Worm (Caenorhabditis elegans) whole organism, L1 larva: Measurements from ENCODE around the gene pho-1.

Experiments used
- Y116A8C.19 ChIP-seq: sonication (generic microtip); optimal IDR thresholded peaks from 2 replicates; lab custom pipeline; 2016; ENCODE audit warnings: missing compliant biosample characterization, missing genetic modification characterization, borderline replicate concordance
- alr-1 ChIP-seq: fragments of 200-800 bp; sonication (Bioruptor generic); optimal IDR thresholded peaks from 2 replicates; lab custom pipeline; 2018; ENCODE audit warnings: borderline replicate concordance, mild to moderate bottlenecking, missing genetic modification characterization, missing compliant biosample characterization
- aly-2 ChIP-seq: fragments of 150-350 bp; optimal IDR thresholded peaks from 2 replicates; lab custom pipeline; 2014; ENCODE audit warnings: missing biosample characterization, missing genetic modification characterization
- ceh-8 ChIP-seq: fragments of 200-800 bp; sonication (Bioruptor generic); optimal IDR thresholded peaks from 2 replicates; lab custom pipeline; 2018; ENCODE audit warnings: mild to moderate bottlenecking, missing genetic modification characterization, moderate library complexity, missing compliant biosample characterization
- ceh-88 ChIP-seq: fragments of 200-800 bp; sonication (Bioruptor generic); IDR thresholded peaks from 2 replicates; pipeline ENCODE4 v1.3.6; 2022; ENCODE audit warnings: missing genetic modification characterization, missing compliant biosample characterization
- ces-1 ChIP-seq: fragments of 150-350 bp; optimal IDR thresholded peaks from 2 replicates; lab custom pipeline; 2014; ENCODE audit warnings: missing biosample characterization, missing genetic modification reagents, missing genetic modification characterization
- dsc-1 ChIP-seq: sonication (generic microtip); optimal IDR thresholded peaks from 2 replicates; lab custom pipeline; 2016; ENCODE audit warnings: mild to moderate bottlenecking, missing genetic modification characterization, missing compliant biosample characterization
- efl-1 ChIP-seq, 4 experiments: fragments of 150-350 bp; optimal IDR thresholded peaks in 3 of 4; peaks in 1 of 4; 1 replicate in 1 of 4; 2 replicates in 3 of 4; lab custom pipeline; 2014; ENCODE audit warnings: missing biosample characterization in 2 of 4, missing genetic modification characterization in 2 of 4, missing genetic modification reagents in 2 of 4
- egl-27 ChIP-seq, 2 experiments: fragments of 150-350 bp in 1 of 2; sonication (generic microtip); optimal IDR thresholded peaks; 3 replicates each; lab custom pipeline; 2017 to 2018; ENCODE audit warnings: missing biosample characterization in 2 of 2, missing genetic modification characterization in 2 of 2, missing genetic modification reagents in 2 of 2
- elt-2 ChIP-seq: sonication (generic microtip); optimal IDR thresholded peaks from 2 replicates; lab custom pipeline; 2016; ENCODE audit warnings: missing genetic modification characterization, mild to moderate bottlenecking, inconsistent platforms, missing compliant biosample characterization, missing genetic modification reagents
- elt-3 ChIP-seq, 6 experiments: fragments of 150-350 bp in 1 of 6; sonication (generic microtip); optimal IDR thresholded peaks; 2 replicates each; lab custom pipeline; 2017 to 2018; ENCODE audit warnings: missing biosample characterization in 6 of 6, missing genetic modification characterization in 6 of 6, inconsistent platforms in 1 of 6
- fkh-8 ChIP-seq: sonication (generic microtip); optimal IDR thresholded peaks from 2 replicates; lab custom pipeline; 2016; ENCODE audit warnings: mild to moderate bottlenecking, missing genetic modification characterization, missing compliant biosample characterization
- fos-1 ChIP-seq: fragments of 150-350 bp; optimal IDR thresholded peaks from 2 replicates; lab custom pipeline; 2014; ENCODE audit warnings: missing biosample characterization, missing genetic modification characterization
- hlh-17 ChIP-seq: fragments of 200-800 bp; sonication (Bioruptor generic); optimal IDR thresholded peaks from 2 replicates; lab custom pipeline; 2018; ENCODE audit warnings: missing genetic modification characterization, mild to moderate bottlenecking, missing compliant biosample characterization, moderate library complexity, borderline replicate concordance
- isw-1 ChIP-seq: fragments of 200-800 bp; sonication (Bioruptor generic); IDR thresholded peaks from 2 replicates; pipeline ENCODE4 v1.3.6; 2022; ENCODE audit warnings: missing genetic modification characterization, missing compliant biosample characterization
- lin-14 ChIP-seq: fragments of 200-800 bp; sonication (Bioruptor generic); optimal IDR thresholded peaks from 2 replicates; lab custom pipeline; 2018; ENCODE audit warnings: mild to moderate bottlenecking, missing genetic modification characterization, moderate library complexity, missing compliant biosample characterization
- lin-35 ChIP-seq, 2 experiments: fragments of 150-350 bp; optimal IDR thresholded peaks; 2 replicates each; lab custom pipeline; 2014; ENCODE audit warnings: missing biosample characterization in 2 of 2, missing genetic modification characterization in 2 of 2, missing genetic modification reagents in 2 of 2
- lin-39 ChIP-seq: fragments of 150-350 bp; optimal IDR thresholded peaks from 2 replicates; lab custom pipeline; 2014; ENCODE audit warnings: missing biosample characterization, missing genetic modification reagents, missing genetic modification characterization
- mab-9 ChIP-seq: fragments of 200-800 bp; sonication (Bioruptor generic); IDR thresholded peaks from 2 replicates; pipeline ENCODE4 v1.3.6; 2022; ENCODE audit warnings: missing genetic modification reagents, missing genetic modification characterization, missing compliant biosample characterization
- mdl-1 ChIP-seq, 2 experiments: fragments of 150-350 bp; optimal IDR thresholded peaks; 2 replicates each; lab custom pipeline; 2014 to 2017; ENCODE audit warnings: missing biosample characterization in 2 of 2, missing genetic modification characterization in 2 of 2, inconsistent platforms in 1 of 2
- nhr-19 ChIP-seq: fragments of 200-800 bp; sonication (Bioruptor generic); conservative IDR thresholded peaks from 2 replicates; pipeline ENCODE4 v1.3.6; 2022; ENCODE audit warnings: missing genetic modification characterization, missing compliant biosample characterization
- nhr-20 ChIP-seq: sonication (generic microtip); optimal IDR thresholded peaks from 2 replicates; lab custom pipeline; 2016; ENCODE audit warnings: mild to moderate bottlenecking, missing genetic modification characterization, missing compliant biosample characterization
- nhr-28 ChIP-seq: fragments of 150-350 bp; optimal IDR thresholded peaks from 2 replicates; lab custom pipeline; 2014; ENCODE audit warnings: missing biosample characterization, missing genetic modification characterization
- nhr-47 ChIP-seq: sonication (generic microtip); optimal IDR thresholded peaks from 2 replicates; lab custom pipeline; 2016; ENCODE audit warnings: mild to moderate bottlenecking, missing genetic modification characterization, moderate library complexity, missing compliant biosample characterization
- nhr-84 ChIP-seq: sonication (generic microtip); optimal IDR thresholded peaks from 2 replicates; lab custom pipeline; 2017; ENCODE audit warnings: missing biosample characterization, missing genetic modification characterization
- nhr-85 ChIP-seq: sonication (generic microtip); peaks from one replicate; lab custom pipeline; 2016; ENCODE audit warnings: missing genetic modification characterization, inconsistent platforms, missing compliant biosample characterization
- nhr-90 ChIP-seq: sonication (generic microtip); optimal IDR thresholded peaks from 2 replicates; lab custom pipeline; 2016; ENCODE audit warnings: mild to moderate bottlenecking, missing genetic modification characterization, missing compliant biosample characterization; ENCODE audit not compliant: poor library complexity
- pax-3 ChIP-seq: fragments of 200-800 bp; sonication (Bioruptor generic); optimal IDR thresholded peaks from 2 replicates; lab custom pipeline; 2018; ENCODE audit warnings: mild to moderate bottlenecking, missing genetic modification characterization, moderate library complexity, missing compliant biosample characterization
- snu-23 ChIP-seq: sonication (generic microtip); optimal IDR thresholded peaks from 2 replicates; lab custom pipeline; 2016; ENCODE audit warnings: missing genetic modification characterization, missing compliant biosample characterization
- tbx-2 ChIP-seq: sonication (generic microtip); optimal IDR thresholded peaks from 2 replicates; lab custom pipeline; 2016; ENCODE audit warnings: missing genetic modification characterization, missing compliant biosample characterization
- unc-130 ChIP-seq: fragments of 150-350 bp; optimal IDR thresholded peaks from 2 replicates; lab custom pipeline; 2017; ENCODE audit warnings: missing biosample characterization, missing genetic modification characterization, inconsistent platforms
- xbp-1 ChIP-seq: sonication (generic microtip); optimal IDR thresholded peaks from 2 replicates; lab custom pipeline; 2016; ENCODE audit warnings: missing genetic modification characterization, missing compliant biosample characterization
- zip-4 ChIP-seq: fragments of 200-800 bp; sonication (Bioruptor generic); optimal IDR thresholded peaks from 2 replicates; lab custom pipeline; 2018; ENCODE audit warnings: mild to moderate bottlenecking, missing genetic modification characterization, moderate library complexity, missing compliant biosample characterization
- ztf-11 ChIP-seq, 2 experiments: sonication (generic microtip); optimal IDR thresholded peaks; 2 replicates each; lab custom pipeline; 2016 to 2017; ENCODE audit warnings: missing genetic modification characterization in 2 of 2, missing biosample characterization in 1 of 2, missing compliant biosample characterization in 1 of 2
- ztf-4 ChIP-seq: fragments of 150-350 bp; optimal IDR thresholded peaks from 2 replicates; lab custom pipeline; 2014; ENCODE audit warnings: missing biosample characterization, missing genetic modification characterization

Gene pho-1

ce11 chrII:5235758-5236157 is at the start of gene pho-1:
Gene pho-1, minus strand, starts transcription at chrII:5235846.
- TF ChIP-seq nhr-84 (tag; lab: Kevin White, UChicago) = no peak
- peak; percentile 62 for TF ChIP-seq elt-2
- TF ChIP-seq efl-1 (optimal IDR thresholded peaks at IDR 0.05; lab: Kevin White, UChicago) = no peak
- peak in 1 of 2 experiments; percentile 29 for TF ChIP-seq efl-1 (GFP tag; optimal IDR thresholded peaks at IDR 0.05 in 1 of 2; lab: Kevin White, UChicago)

- no peak for TF ChIP-seq nhr-19 (GFP tag; lab: Robert Waterston, UW)
- TF ChIP-seq nhr-20 (tag; lab: Kevin White, UChicago) = no peak
- TF ChIP-seq nhr-28 (tag; lab: Kevin White, UChicago) = no peak
- no peak for TF ChIP-seq unc-130
- TF ChIP-seq Y116A8C.19 = no peak
- no peak for TF ChIP-seq tbx-2 (tag; lab: Kevin White, UChicago)
- TF ChIP-seq lin-14 (GFP tag; lab: Kevin White, UChicago) = no peak
- no peak for TF ChIP-seq egl-27 (tag; optimal IDR thresholded peaks at IDR 0.05; lab: Kevin White, UChicago)
- no peak for TF ChIP-seq ceh-8
- no peak for TF ChIP-seq ztf-11 (tag; optimal IDR thresholded peaks at IDR 0.05; lab: Kevin White, UChicago)
- no peak for TF ChIP-seq zip-4 (GFP tag; lab: Kevin White, UChicago)
- no peak for TF ChIP-seq aly-2 (tag; lab: Kevin White, UChicago)
- no peak for TF ChIP-seq fkh-8 (tag; lab: Kevin White, UChicago)
- TF ChIP-seq lin-35 (GFP tag; optimal IDR thresholded peaks at IDR 0.05; lab: Kevin White, UChicago) = no peak
- TF ChIP-seq, all 84 proteins: peak for 0
Observed at ce11 chrII:5285029-5285428, 49.4 kb upstream of the pho-1 start, which contains the start of gene gur-5. Gene gur-5, plus strand, starts transcription at chrII:5285329.

- TF ChIP-seq nhr-84 (tag; lab: Kevin White, UChicago) (no peak), snu-23 (peak; percentile 10), alr-1 (tag; lab: Kevin White, UChicago) (no peak), ceh-88 (GFP tag; lab: Robert Waterston, UW) (no peak), fos-1 (no peak), hlh-17 (no peak), pax-3 (tag; lab: Kevin White, UChicago) (no peak), ces-1 (no peak), nhr-85 (tag; lab: Kevin White, UChicago) (peak; percentile 80), ztf-4 (tag; lab: Kevin White, UChicago) (no peak), efl-1 (optimal IDR thresholded peaks at IDR 0.05; lab: Kevin White, UChicago) (no peak), efl-1 (GFP tag; optimal IDR thresholded peaks at IDR 0.05 in 1 of 2; lab: Kevin White, UChicago) (no peak), unc-130 (no peak), nhr-20 (tag; lab: Kevin White, UChicago) (peak; percentile 22), isw-1 (GFP tag; lab: Robert Waterston, UW) (no peak), nhr-28 (tag; lab: Kevin White, UChicago) (no peak), nhr-90 (tag; lab: Kevin White, UChicago) (no peak), lin-14 (GFP tag; lab: Kevin White, UChicago) (peak; percentile 57), Y116A8C.19 (no peak), fkh-8 (tag; lab: Kevin White, UChicago) (no peak), lin-35 (GFP tag; optimal IDR thresholded peaks at IDR 0.05; lab: Kevin White, UChicago) (peak in 1 of 2 experiments; percentile 12), lin-39 (tag; lab: Kevin White, UChicago) (no peak), dsc-1 (tag; lab: Kevin White, UChicago) (no peak), ceh-8 (no peak), nhr-47 (no peak), mab-9 (GFP tag; lab: Robert Waterston, UW) (no peak), xbp-1 (tag; lab: Kevin White, UChicago) (no peak), elt-3 (tag; optimal IDR thresholded peaks at IDR 0.05; lab: Kevin White, UChicago) (peak in 1 of 6 experiments; percentile 8), mdl-1 (tag; optimal IDR thresholded peaks at IDR 0.05; lab: Kevin White, UChicago) (no peak)
Observed at ce11 chrII:5282740-5283281, 47.2 kb upstream of the pho-1 start.
